Worm (Caenorhabditis elegans): ENCODE data around the gene mrpl-30.
"Not testable (repeated sequence)": the region's sequence is repeated elsewhere in the genome, so short reads cannot be mapped to it uniquely, and the experiment has no call there.

mrpl-30 gene

DNA sequence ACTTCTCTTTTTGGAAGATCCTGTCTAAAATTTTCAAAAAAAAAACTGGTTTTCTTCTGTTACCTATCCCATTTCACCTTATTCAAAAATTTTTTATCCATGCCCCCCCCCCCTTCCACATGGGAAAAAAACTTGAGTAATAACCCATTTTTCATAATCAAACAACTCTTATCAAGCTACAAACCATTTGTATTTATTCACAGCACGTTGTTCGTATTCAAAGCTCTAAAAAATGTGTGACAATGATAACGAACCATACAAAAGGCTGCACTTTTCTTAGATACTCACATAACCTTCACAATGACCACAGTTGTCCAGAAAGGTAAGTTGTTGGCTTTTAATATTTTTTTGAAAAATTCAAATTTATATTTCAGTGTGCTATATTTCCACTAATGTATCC, 25.0 kb upstream of the mrpl-30 start, which contains the start of gene E02H9.6:
Gene E02H9.6 (plus strand): TSS at position 301 of the 400 bp plus-strand sequence.
- not testable (repeated sequence) for TF ChIP-seq sem-4, nhr-21, nhr-237 (tag; optimal IDR thresholded peaks at IDR 0.05)

- not testable (repeated sequence) for TF ChIP-seq ZK546.5, nhr-77, lsy-2 (tag; optimal IDR thresholded peaks at IDR 0.05)
These were observed 24.6 kb upstream of the mrpl-30 start, which contains the start of gene W04B5.6 for ce11 chrIII:2435373-2435772. W04B5.6 (minus strand) TSS chrIII:2435473.

DNA sequence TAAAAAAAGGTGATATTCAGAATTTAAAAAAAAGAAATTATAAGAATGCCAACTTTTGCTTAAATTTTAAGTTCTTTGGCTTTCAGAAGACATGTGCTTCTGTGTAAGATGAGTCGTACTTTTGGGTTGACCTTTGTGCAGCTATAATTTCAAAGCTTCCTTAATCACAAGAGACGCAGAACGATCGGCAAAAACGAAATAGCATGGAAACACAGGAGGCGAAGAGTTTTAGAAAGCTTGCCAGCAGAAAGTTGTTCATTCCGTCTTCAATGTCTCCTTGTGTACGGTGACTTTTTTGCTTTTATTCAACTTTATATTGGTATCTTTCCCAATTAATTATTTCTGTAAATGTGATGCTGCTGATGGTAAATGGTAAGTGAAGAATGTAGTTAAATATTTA, 22.1 kb upstream of the mrpl-30 start:
- TF ChIP-seq unc-55 (GFP tag; optimal IDR thresholded peaks at IDR 0.05) = peak; percentile 18
- no peak for TF ChIP-seq nhr-11 (tag; optimal IDR thresholded peaks at IDR 0.05)
- TF ChIP-seq lsy-2 (tag; optimal IDR thresholded peaks at IDR 0.05) = peak in 1 of 2 experiments; percentile 6
- TF ChIP-seq aly-2 (tag; optimal IDR thresholded peaks at IDR 0.05) = no peak

ce11 chrIII:2426122-2426521, 15.3 kb upstream of the mrpl-30 start, which contains the start of gene W04B5.8:
W04B5.8 (plus strand) TSS chrIII:2426316.
- no peak for TF ChIP-seq ztf-1 (GFP tag; conservative IDR thresholded peaks at IDR 0.05)
- peak; percentile 64 for TF ChIP-seq unc-55 (GFP tag; optimal IDR thresholded peaks at IDR 0.05)
- TF ChIP-seq C34F6.9 (tag; optimal IDR thresholded peaks at IDR 0.05) = peak; percentile 34
- TF ChIP-seq lsy-2 (tag; optimal IDR thresholded peaks at IDR 0.05) = peak in 1 of 2 experiments; percentile 20

ce11 chrIII:2424783-2425329, 14.1 kb upstream of the mrpl-30 start:
- no peak for TF ChIP-seq elt-3 (tag; optimal IDR thresholded peaks at IDR 0.05)
- TF ChIP-seq sem-4 (tag; optimal IDR thresholded peaks at IDR 0.05) = no peak
- no peak for TF ChIP-seq mab-5 (tag; optimal IDR thresholded peaks at IDR 0.05)
- no peak for TF ChIP-seq mbf-1 (tag; optimal IDR thresholded peaks at IDR 0.05)
- TF ChIP-seq blmp-1 (tag; optimal IDR thresholded peaks at IDR 0.05; ENCODE audit: insufficient read depth) = no peak
- TF ChIP-seq peb-1 (tag; optimal IDR thresholded peaks at IDR 0.05) = no peak
- no peak for TF ChIP-seq ztf-11 (tag; optimal IDR thresholded peaks at IDR 0.05)

DNA sequence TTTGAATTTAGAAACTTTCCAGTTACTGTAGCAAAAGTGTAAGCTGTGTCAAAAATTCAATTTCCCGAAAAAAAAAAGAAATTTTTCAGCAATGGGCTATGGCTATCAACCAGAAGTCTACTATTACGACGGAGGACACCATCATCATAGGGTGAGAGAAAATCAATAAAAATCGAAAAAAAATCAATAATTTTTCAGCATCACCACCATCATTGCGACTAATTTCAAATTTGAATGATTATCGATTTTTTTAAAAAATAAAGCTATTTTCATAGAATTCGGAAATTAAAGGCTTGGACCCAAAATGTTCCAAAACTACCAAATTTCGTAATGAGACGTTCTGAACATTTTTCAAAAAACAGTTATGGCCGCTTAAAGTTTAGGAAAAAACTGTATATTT, 12.9 kb upstream of the mrpl-30 start:
- TF ChIP-seq zag-1 (tag; optimal IDR thresholded peaks at IDR 0.05) = no peak
- no peak for TF ChIP-seq nhr-25 (tag; optimal IDR thresholded peaks at IDR 0.05)
- no peak for TF ChIP-seq elt-3 (tag; optimal IDR thresholded peaks at IDR 0.05)
- no peak for TF ChIP-seq nhr-6 (tag; optimal IDR thresholded peaks at IDR 0.05)
- TF ChIP-seq mdl-1 (tag; optimal IDR thresholded peaks at IDR 0.05) = no peak
- TF ChIP-seq ZK546.5 (tag; optimal IDR thresholded peaks at IDR 0.05) = no peak

ce11 chrIII:2421226-2421625, 10.5 kb upstream of the mrpl-30 start:
- no peak for TF ChIP-seq snpc-4 (tag; optimal IDR thresholded peaks at IDR 0.05)
- no peak for TF ChIP-seq mdl-1 (tag; optimal IDR thresholded peaks at IDR 0.05)
- no peak for TF ChIP-seq dmd-4 (tag; optimal IDR thresholded peaks at IDR 0.05)
- TF ChIP-seq ceh-16 (tag; optimal IDR thresholded peaks at IDR 0.05) = no peak
- no peak for TF ChIP-seq mab-5 (tag; optimal IDR thresholded peaks at IDR 0.05)
- TF ChIP-seq nhr-12 (tag; optimal IDR thresholded peaks at IDR 0.05) = no peak
- no peak for TF ChIP-seq sma-9 (GFP tag; optimal IDR thresholded peaks at IDR 0.05)
- no peak for TF ChIP-seq sma-9 (tag; optimal IDR thresholded peaks at IDR 0.05)
- TF ChIP-seq ztf-11 (tag; optimal IDR thresholded peaks at IDR 0.05) = no peak
- no peak for TF ChIP-seq ZK546.5 (tag; optimal IDR thresholded peaks at IDR 0.05)
- no peak for TF ChIP-seq nhr-23 (tag; optimal IDR thresholded peaks at IDR 0.05)
- no peak for TF ChIP-seq nhr-10 (tag; optimal IDR thresholded peaks at IDR 0.05)
- TF ChIP-seq ztf-1 (GFP tag; conservative IDR thresholded peaks at IDR 0.05) = no peak

Data from whole organism, L2 larva.